Fruit fly (Drosophila melanogaster): ENCODE results near the gene CG17177.

CG17177 gene

dm6 chr3L:14659954-14660907 lies 41.2 kb downstream of the CG17177 start:
- peak in 1 of 2 experiments; percentile 6 for TF ChIP-seq EcR (GFP tag; optimal IDR thresholded peaks at IDR 0.05)
- no peak for TF ChIP-seq psq (optimal IDR thresholded peaks at IDR 0.05)
- TF ChIP-seq pan (optimal IDR thresholded peaks at IDR 0.05), result no peak
- no peak for TF ChIP-seq Dll (optimal IDR thresholded peaks at IDR 0.05)
- no peak for TF ChIP-seq usp (GFP tag; optimal IDR thresholded peaks at IDR 0.05)

dm6 chr3L:14657485-14658054 lies 43.9 kb downstream of the CG17177 start:
- TF ChIP-seq CG8478 (optimal IDR thresholded peaks at IDR 0.05) (no peak), pan (optimal IDR thresholded peaks at IDR 0.05) (no peak), usp (GFP tag; optimal IDR thresholded peaks at IDR 0.05) (no peak), EcR (GFP tag; optimal IDR thresholded peaks at IDR 0.05) (no peak), psq (optimal IDR thresholded peaks at IDR 0.05) (no peak), Dll (optimal IDR thresholded peaks at IDR 0.05) (no peak)

- TF ChIP-seq pan (optimal IDR thresholded peaks at IDR 0.05), result no peak
- no peak for TF ChIP-seq Dll (optimal IDR thresholded peaks at IDR 0.05)
These were observed 45.8 kb downstream of the CG17177 start for dm6 chr3L:14655681-14656080.

- TF ChIP-seq pan (optimal IDR thresholded peaks at IDR 0.05), result no peak
- TF ChIP-seq EcR (GFP tag; optimal IDR thresholded peaks at IDR 0.05), result no peak
- no peak for TF ChIP-seq usp (GFP tag; optimal IDR thresholded peaks at IDR 0.05)
- no peak for TF ChIP-seq CG8478 (optimal IDR thresholded peaks at IDR 0.05)
- no peak for TF ChIP-seq psq (optimal IDR thresholded peaks at IDR 0.05)
- no peak for TF ChIP-seq Dll (optimal IDR thresholded peaks at IDR 0.05)
These were observed 46.3 kb downstream of the CG17177 start for dm6 chr3L:14655178-14655577.

- TF ChIP-seq EcR (GFP tag; optimal IDR thresholded peaks at IDR 0.05) (peak in 1 of 2 experiments; percentile 1), usp (GFP tag; optimal IDR thresholded peaks at IDR 0.05) (no peak), Dll (optimal IDR thresholded peaks at IDR 0.05) (no peak), psq (optimal IDR thresholded peaks at IDR 0.05) (no peak), CG8478 (optimal IDR thresholded peaks at IDR 0.05) (no peak)
These were observed 46.7 kb downstream of the CG17177 start for dm6 chr3L:14654737-14655136.

- TF ChIP-seq CG8478 (optimal IDR thresholded peaks at IDR 0.05) (no peak), EcR (GFP tag; optimal IDR thresholded peaks at IDR 0.05) (no peak), psq (optimal IDR thresholded peaks at IDR 0.05) (no peak), usp (GFP tag; optimal IDR thresholded peaks at IDR 0.05) (no peak), pan (optimal IDR thresholded peaks at IDR 0.05) (no peak), Dll (optimal IDR thresholded peaks at IDR 0.05) (no peak)
These were observed 48.9 kb downstream of the CG17177 start for dm6 chr3L:14652554-14652953.

- TF ChIP-seq psq (optimal IDR thresholded peaks at IDR 0.05) (no peak), CG8478 (optimal IDR thresholded peaks at IDR 0.05) (no peak), EcR (GFP tag; optimal IDR thresholded peaks at IDR 0.05) (no peak), usp (GFP tag; optimal IDR thresholded peaks at IDR 0.05) (no peak), pan (optimal IDR thresholded peaks at IDR 0.05) (no peak), Dll (optimal IDR thresholded peaks at IDR 0.05) (no peak)
These were observed 51.1 kb downstream of the CG17177 start for dm6 chr3L:14650348-14650747.

- TF ChIP-seq CG8478 (optimal IDR thresholded peaks at IDR 0.05), result no peak
- no peak for TF ChIP-seq EcR (GFP tag; optimal IDR thresholded peaks at IDR 0.05)
- no peak for TF ChIP-seq usp (GFP tag; optimal IDR thresholded peaks at IDR 0.05)
- TF ChIP-seq psq (optimal IDR thresholded peaks at IDR 0.05), result no peak
- TF ChIP-seq Dll (optimal IDR thresholded peaks at IDR 0.05), result no peak
These were observed 52.6 kb downstream of the CG17177 start for dm6 chr3L:14648922-14649321.

Data from whole organism.